Fruit fly (Drosophila melanogaster): Measurements from ENCODE around the gene Ndc80.

Ndc80 gene

dm6 chrX:13563483-13564443 is 48.1 kb downstream of the Ndc80 start, which contains the start of the genes CG46311 and Tpst (continued):
- no peak for TF ChIP-seq CG7271 (tag; optimal IDR thresholded peaks at IDR 0.05)
- TF ChIP-seq run (tag; optimal IDR thresholded peaks at IDR 0.05): no peak
- TF ChIP-seq sob (GFP tag; IDR thresholded peaks at IDR 0.05): peak; percentile 58; the same call in 1 of the 2 replicates
- TF ChIP-seq stwl (tag; optimal IDR thresholded peaks at IDR 0.05): peak; percentile 53
- TF ChIP-seq trem (tag; optimal IDR thresholded peaks at IDR 0.05): peak; percentile 43
- no peak for TF ChIP-seq Atf6 (GFP tag; IDR thresholded peaks at IDR 0.05)
- TF ChIP-seq ftz-f1 (GFP tag; optimal IDR thresholded peaks at IDR 0.05): peak; percentile 32
- no peak for TF ChIP-seq seq (GFP tag; IDR thresholded peaks at IDR 0.05)
- TF ChIP-seq CG12155 (GFP tag; optimal IDR thresholded peaks at IDR 0.05): peak; percentile 47
- TF ChIP-seq tap (tag; optimal IDR thresholded peaks at IDR 0.05): no peak
- TF ChIP-seq CG5245 (GFP tag; optimal IDR thresholded peaks at IDR 0.05): peak; percentile 82
- TF ChIP-seq ttk (GFP tag; IDR thresholded peaks at IDR 0.05): peak; percentile 34; the same call in 1 of the 2 replicates
- TF ChIP-seq Hr51 (GFP tag; optimal IDR thresholded peaks at IDR 0.05): peak; percentile 5 to 35
- TF ChIP-seq CG12219 (GFP tag; optimal IDR thresholded peaks at IDR 0.05): no peak
- peak; percentile 83 for TF ChIP-seq NFAT (GFP tag; IDR thresholded peaks at IDR 0.05)
- no peak for TF ChIP-seq kah (GFP tag; optimal IDR thresholded peaks at IDR 0.05)
- no peak for TF ChIP-seq Fer3 (tag; optimal IDR thresholded peaks at IDR 0.05)
- TF ChIP-seq maf-S (GFP tag; optimal IDR thresholded peaks at IDR 0.05): peak; percentile 28
- peak; percentile 37 for TF ChIP-seq phol (tag; optimal IDR thresholded peaks at IDR 0.05)
- peak; percentile 98 for TF ChIP-seq Lhr (GFP tag; optimal IDR thresholded peaks at IDR 0.05)
- peak; percentile 66 for TF ChIP-seq CG8089 (GFP tag; optimal IDR thresholded peaks at IDR 0.05)
- TF ChIP-seq Hr39 (optimal IDR thresholded peaks at IDR 0.05): no peak
- TF ChIP-seq ssp (GFP tag; IDR thresholded peaks at IDR 0.05): peak; percentile 42
- peak; percentile 49 for TF ChIP-seq Dek (tag; optimal IDR thresholded peaks at IDR 0.05)
- TF ChIP-seq CG17802 (tag; optimal IDR thresholded peaks at IDR 0.05): no peak
- no peak for TF ChIP-seq pb (GFP tag; optimal IDR thresholded peaks at IDR 0.05)
- TF ChIP-seq CG30403 (GFP tag; optimal IDR thresholded peaks at IDR 0.05): peak; percentile 60
- TF ChIP-seq CG8765 (GFP tag; IDR thresholded peaks at IDR 0.05): no peak
- TF ChIP-seq bsh (GFP tag; optimal IDR thresholded peaks at IDR 0.05): peak; percentile 22 to 55
- peak; percentile 84 for TF ChIP-seq MESR4 (GFP tag; optimal IDR thresholded peaks at IDR 0.05)
- peak; percentile 38 for TF ChIP-seq CG12299 (tag; optimal IDR thresholded peaks at IDR 0.05)
- TF ChIP-seq dysf (GFP tag; IDR thresholded peaks at IDR 0.05): peak; percentile 70
- TF ChIP-seq ab (GFP tag; optimal IDR thresholded peaks at IDR 0.05): no peak
- peak; percentile 37 for TF ChIP-seq Side (GFP tag; optimal IDR thresholded peaks at IDR 0.05)
- TF ChIP-seq CG16813 (GFP tag; IDR thresholded peaks at IDR 0.05; ENCODE audit: partially characterized antibody): no peak
- no peak for TF ChIP-seq pros (GFP tag; optimal IDR thresholded peaks at IDR 0.05)
- peak; percentile 43 for TF ChIP-seq CG12744 (GFP tag; optimal IDR thresholded peaks at IDR 0.05)
- peak; percentile 27; the same call in 1 of the 2 replicates for TF ChIP-seq Drgx (GFP tag; IDR thresholded peaks at IDR 0.05)
- TF ChIP-seq Ravus (GFP tag; IDR thresholded peaks at IDR 0.05): peak; percentile 4; the same call in 1 of the 2 replicates
- TF ChIP-seq TFAM (GFP tag; optimal IDR thresholded peaks at IDR 0.05): no peak
- TF ChIP-seq CG18619 (GFP tag; optimal IDR thresholded peaks at IDR 0.05): peak; percentile 13
- peak; percentile 43 for TF ChIP-seq slp2 (GFP tag; optimal IDR thresholded peaks at IDR 0.05)
- peak; percentile 75 for TF ChIP-seq Chrac-16 (GFP tag; optimal IDR thresholded peaks at IDR 0.05)
- peak; percentile 79; the same call in 2 of the 3 replicates for TF ChIP-seq CG6175 (GFP tag; IDR thresholded peaks at IDR 0.05)
- TF ChIP-seq gsb (GFP tag; IDR thresholded peaks at IDR 0.05): peak; percentile 46; the same call in 1 of the 2 replicates
- peak; percentile 50 for TF ChIP-seq HLHmδ (GFP tag; optimal IDR thresholded peaks at IDR 0.05)
- TF ChIP-seq CG10431 (GFP tag; optimal IDR thresholded peaks at IDR 0.05): peak; percentile 21
- no peak for TF ChIP-seq CG9437 (GFP tag; optimal IDR thresholded peaks at IDR 0.05)
